Worm (Caenorhabditis elegans) whole organism, mixed stage, embryonic: Measurements from ENCODE around the gene smoc-1.

Source experiments
- lin-32 ChIP-seq: fragments of 200-800 bp; sonication (Bioruptor generic); optimal IDR thresholded peaks from 2 replicates; lab custom pipeline; 2018; ENCODE audit warnings: mild to moderate bottlenecking, missing genetic modification characterization, missing compliant biosample characterization
- nhr-237 ChIP-seq: fragments of 150-350 bp; optimal IDR thresholded peaks from 2 replicates; lab custom pipeline; 2014; ENCODE audit warnings: missing biosample characterization, missing genetic modification characterization
- pha-4 ChIP-seq: fragments of 150-350 bp; optimal IDR thresholded peaks from 2 replicates; lab custom pipeline; 2018; ENCODE audit warnings: missing biosample characterization, missing genetic modification reagents, missing genetic modification characterization

DNA sequence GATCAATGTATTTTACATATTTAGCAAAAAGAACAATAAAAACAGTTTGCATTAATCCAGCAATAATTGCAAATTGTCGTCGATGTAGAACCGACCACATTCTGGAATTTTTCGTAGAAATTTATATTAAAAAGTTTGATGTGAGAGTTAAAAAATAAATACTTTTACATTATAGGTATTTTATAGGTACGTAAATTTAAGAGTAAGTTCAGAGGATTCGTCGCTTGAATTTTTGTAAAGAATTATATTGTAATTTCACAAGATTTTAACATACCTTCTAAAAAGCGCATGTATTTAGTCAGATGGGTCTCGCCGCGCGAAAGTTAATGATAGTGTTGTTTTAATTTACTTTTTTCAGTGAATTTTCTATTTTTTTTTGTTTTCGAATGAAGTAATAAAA lies 27.4 kb upstream of the smoc-1 start, which contains the start of gene rhr-2:
- TF ChIP-seq lin-32 (GFP tag; lab: Kevin White, UChicago), result no peak
- no peak for TF ChIP-seq pha-4
- no peak for TF ChIP-seq nhr-237 (tag; lab: Kevin White, UChicago)
